Fruit fly (Drosophila melanogaster): ENCODE data around the gene CG43182.

The CG43182 gene

dm6 chrX:338123-338527 lies 14.7 kb upstream of the CG43182 start (continued):
- TF ChIP-seq Rfx (GFP tag; IDR thresholded peaks at IDR 0.05) (peak; percentile 58; the same call in 1 of the 2 replicates), CG31365 (tag; optimal IDR thresholded peaks at IDR 0.05) (no peak), CG4617 (GFP tag; optimal IDR thresholded peaks at IDR 0.05; ENCODE audit: borderline replicate concordance) (no peak), CG32532 (GFP tag; IDR thresholded peaks at IDR 0.05) (peak; percentile 70; the same call in 1 of the 2 replicates), PHDP (tag; optimal IDR thresholded peaks at IDR 0.05) (peak; percentile 87), YL-1 (GFP tag; optimal IDR thresholded peaks at IDR 0.05) (no peak), fd96Cb (tag; optimal IDR thresholded peaks at IDR 0.05) (peak; percentile 78), rib (GFP tag; IDR thresholded peaks at IDR 0.05) (no peak), CG12942 (GFP tag; optimal IDR thresholded peaks at IDR 0.05) (peak; percentile 30), row (GFP tag; IDR thresholded peaks at IDR 0.05) (peak; percentile 69), Stat92E (GFP tag; optimal IDR thresholded peaks at IDR 0.05) (no peak), gem (tag; optimal IDR thresholded peaks at IDR 0.05) (peak; percentile 91), sima (GFP tag; optimal IDR thresholded peaks at IDR 0.05) (no peak), jigr1 (GFP tag; IDR thresholded peaks at IDR 0.05) (0 out of 3 replicates have a peak, but pooled peaks have one; percentile 12), Optix (GFP tag; IDR thresholded peaks at IDR 0.05) (no peak), hb (GFP tag; IDR thresholded peaks at IDR 0.05; ENCODE audit: partially characterized antibody) (no peak), lola (GFP tag; optimal IDR thresholded peaks at IDR 0.05) (peak in 1 of 3 experiments; percentile 76), CG3163 (GFP tag; optimal IDR thresholded peaks at IDR 0.05) (no peak), CG12744 (GFP tag; optimal IDR thresholded peaks at IDR 0.05) (no peak), CG18476 (GFP tag; optimal IDR thresholded peaks at IDR 0.05) (peak; percentile 31), lov (optimal IDR thresholded peaks at IDR 0.05) (no peak), lov (GFP tag; IDR thresholded peaks at IDR 0.05) (no peak), H2.0 (GFP tag; IDR thresholded peaks at IDR 0.05) (peak; percentile 59; the same call in 1 of the 2 replicates), ems (GFP tag; optimal IDR thresholded peaks at IDR 0.05) (no peak), CG17612 (GFP tag; IDR thresholded peaks at IDR 0.05) (no peak), CG6683 (GFP tag; optimal IDR thresholded peaks at IDR 0.05) (peak; percentile 66), bsh (GFP tag; optimal IDR thresholded peaks at IDR 0.05) (peak in 1 of 2 experiments; percentile 77), org-1 (GFP tag; optimal IDR thresholded peaks at IDR 0.05) (peak; percentile 13), CG12219 (GFP tag; optimal IDR thresholded peaks at IDR 0.05) (peak; percentile 3), CG8944 (GFP tag; optimal IDR thresholded peaks at IDR 0.05) (no peak), lilli (GFP tag; optimal IDR thresholded peaks at IDR 0.05) (no peak), CG14710 (tag; optimal IDR thresholded peaks at IDR 0.05) (peak; percentile 80), CG13123 (GFP tag; optimal IDR thresholded peaks at IDR 0.05) (no peak), CG15601 (tag; optimal IDR thresholded peaks at IDR 0.05) (peak; percentile 71), CG30431 (GFP tag; optimal IDR thresholded peaks at IDR 0.05) (peak; percentile 5), BEAF-32 (GFP tag; optimal IDR thresholded peaks at IDR 0.05) (no peak), pfk (GFP tag; optimal IDR thresholded peaks at IDR 0.05) (no peak), CG14667 (GFP tag; IDR thresholded peaks at IDR 0.05) (peak; percentile 30; the same call in 1 of the 2 replicates), caup (GFP tag; optimal IDR thresholded peaks at IDR 0.05; ENCODE audit: severe bottlenecking) (peak; percentile 55), bowl (GFP tag; IDR thresholded peaks at IDR 0.05) (no peak), CG33213 (GFP tag; optimal IDR thresholded peaks at IDR 0.05) (no peak), CG2712 (tag; optimal IDR thresholded peaks at IDR 0.05) (peak; percentile 91), nom (GFP tag; optimal IDR thresholded peaks at IDR 0.05) (peak; percentile 56), CG17186 (GFP tag; optimal IDR thresholded peaks at IDR 0.05) (no peak), CG1792 (GFP tag; optimal IDR thresholded peaks at IDR 0.05) (no peak), vvl (GFP tag; IDR thresholded peaks at IDR 0.05) (peak; percentile 84), mam (GFP tag; optimal IDR thresholded peaks at IDR 0.05) (no peak), Asciz (GFP tag; optimal IDR thresholded peaks at IDR 0.05) (peak; percentile 73), Mes4 (GFP tag; optimal IDR thresholded peaks at IDR 0.05) (no peak), CG6791 (GFP tag; IDR thresholded peaks at IDR 0.05; ENCODE audit: partially characterized antibody) (no peak)
